Fruit fly (Drosophila melanogaster) whole organism, prepupa: ENCODE measurements around the gene erm.

ENCODE experiments used
- Blimp-1 ChIP-seq: fragments of 200-800 bp; sonication (Bioruptor generic); optimal IDR thresholded peaks from 3 replicates; lab custom pipeline; 2017; ENCODE audit warnings: missing biosample characterization, missing genetic modification characterization, mild to moderate bottlenecking, moderate library complexity, missing genetic modification reagents
- CG10631 ChIP-seq: fragments of 200-800 bp; sonication (Bioruptor generic); optimal IDR thresholded peaks from 2 replicates; lab custom pipeline; 2016; ENCODE audit warnings: missing biosample characterization, missing genetic modification characterization
- CG10669 ChIP-seq: fragments of 200-800 bp; sonication (Bioruptor generic); optimal IDR thresholded peaks from 3 replicates; lab custom pipeline; 2018; ENCODE audit warnings: missing biosample characterization, mild to moderate bottlenecking, missing genetic modification characterization, moderate library complexity
- CG11762 ChIP-seq: fragments of 200-800 bp; sonication (Bioruptor generic); optimal IDR thresholded peaks from 3 replicates; lab custom pipeline; 2016; ENCODE audit warnings: missing biosample characterization, missing genetic modification characterization; ENCODE audit not compliant: insufficient read depth
- CG11902 ChIP-seq: fragments of 200-800 bp; sonication (Bioruptor generic); optimal IDR thresholded peaks from 3 replicates; lab custom pipeline; 2016; ENCODE audit warnings: missing biosample characterization, missing genetic modification characterization
- CG15336 ChIP-seq: fragments of 200-800 bp; sonication (Bioruptor generic); IDR thresholded peaks from 2 replicates; pipeline ENCODE4 v1.3.6; 2022; ENCODE audit warnings: missing biosample characterization, missing genetic modification characterization
- CG1621 ChIP-seq: fragments of 200-800 bp; sonication (Bioruptor generic); optimal IDR thresholded peaks from 3 replicates; lab custom pipeline; 2018; ENCODE audit warnings: missing biosample characterization, mild to moderate bottlenecking, missing genetic modification characterization
- CG16779 ChIP-seq: fragments of 200-800 bp; sonication (Bioruptor generic); optimal IDR thresholded peaks from 3 replicates; lab custom pipeline; 2017; ENCODE audit warnings: missing biosample characterization, mild to moderate bottlenecking, missing genetic modification characterization
- CG3032 ChIP-seq: fragments of 200-800 bp; optimal IDR thresholded peaks from 2 replicates; lab custom pipeline; 2019; ENCODE audit warnings: missing biosample characterization, mild to moderate bottlenecking, missing genetic modification characterization, moderate library complexity
- CG32006 ChIP-seq: fragments of 200-800 bp; sonication (Bioruptor generic); optimal IDR thresholded peaks from 3 replicates; lab custom pipeline; 2017; ENCODE audit warnings: missing biosample characterization, mild to moderate bottlenecking, missing genetic modification characterization
- CG34406 ChIP-seq: fragments of 200-800 bp; sonication (Bioruptor generic); optimal IDR thresholded peaks from 3 replicates; lab custom pipeline; 2016; ENCODE audit warnings: missing biosample characterization, missing genetic modification characterization
- CG3919 ChIP-seq: fragments of 200-800 bp; sonication (Bioruptor generic); optimal IDR thresholded peaks from 3 replicates; lab custom pipeline; 2016; ENCODE audit warnings: missing biosample characterization, missing genetic modification characterization
- CG4318 ChIP-seq: fragments of 200-800 bp; sonication (Bioruptor generic); optimal IDR thresholded peaks from 3 replicates; lab custom pipeline; 2017; ENCODE audit warnings: missing biosample characterization, mild to moderate bottlenecking, missing genetic modification characterization
- CG6163 ChIP-seq: fragments of 200-800 bp; sonication (Bioruptor generic); IDR thresholded peaks from 3 replicates; pipeline ENCODE4 v1.3.6; 2022; ENCODE audit warnings: missing biosample characterization, missing genetic modification characterization
- CG6276 ChIP-seq: fragments of 200-800 bp; sonication (Bioruptor generic); optimal IDR thresholded peaks from 2 replicates; lab custom pipeline; 2017; ENCODE audit warnings: missing biosample characterization, mild to moderate bottlenecking, missing genetic modification characterization
- CG6808 ChIP-seq: fragments of 200-800 bp; sonication (Bioruptor generic); optimal IDR thresholded peaks from 3 replicates; lab custom pipeline; 2017; ENCODE audit warnings: missing biosample characterization, missing genetic modification characterization, mild to moderate bottlenecking, moderate library complexity, missing genetic modification reagents
- CG6854 ChIP-seq: fragments of 200-800 bp; sonication (Bioruptor generic); optimal IDR thresholded peaks from 2 replicates; lab custom pipeline; 2017; ENCODE audit warnings: missing biosample characterization, mild to moderate bottlenecking, missing genetic modification characterization
- CG8119 ChIP-seq: fragments of 200-800 bp; sonication (Bioruptor generic); IDR thresholded peaks from 3 replicates; pipeline ENCODE4 v1.3.6; 2022; ENCODE audit warnings: missing biosample characterization, missing genetic modification characterization
- CG8319 ChIP-seq: fragments of 200-800 bp; sonication (Bioruptor generic); optimal IDR thresholded peaks from 3 replicates; lab custom pipeline; 2016; ENCODE audit warnings: missing biosample characterization, missing genetic modification characterization
- CG8632 ChIP-seq: fragments of 200-800 bp; sonication (Bioruptor generic); optimal IDR thresholded peaks from 3 replicates; lab custom pipeline; 2016; ENCODE audit warnings: missing biosample characterization, missing genetic modification characterization
- CG9139 ChIP-seq: fragments of 200-800 bp; sonication (Bioruptor generic); optimal IDR thresholded peaks from 3 replicates; lab custom pipeline; 2017; ENCODE audit warnings: missing biosample characterization, mild to moderate bottlenecking, missing genetic modification characterization
- Eip75B ChIP-seq: fragments of 200-800 bp; sonication (Bioruptor generic); optimal IDR thresholded peaks from 3 replicates; lab custom pipeline; 2016; ENCODE audit warnings: missing biosample characterization, missing genetic modification characterization
- Eip78C ChIP-seq: fragments of 200-800 bp; sonication (Bioruptor generic); peaks from one replicate; lab custom pipeline; 2016; ENCODE audit warnings: missing biosample characterization, missing genetic modification characterization
- Eip93F ChIP-seq: fragments of 200-800 bp; sonication (Bioruptor generic); optimal IDR thresholded peaks from 2 replicates; lab custom pipeline; 2016; ENCODE audit warnings: missing biosample characterization, mild to moderate bottlenecking, missing genetic modification characterization
- Gug ChIP-seq: fragments of 200-800 bp; sonication (Bioruptor generic); IDR thresholded peaks from 2 replicates; pipeline ENCODE4 v1.3.6; 2022; ENCODE audit warnings: missing biosample characterization, missing genetic modification characterization
- Hr38 ChIP-seq: sonication (Bioruptor generic); optimal IDR thresholded peaks from 2 replicates; lab custom pipeline; 2016; ENCODE audit warnings: missing biosample characterization, missing genetic modification characterization
- Hr4 ChIP-seq: fragments of 200-800 bp; sonication (Bioruptor generic); optimal IDR thresholded peaks from 3 replicates; lab custom pipeline; 2016; ENCODE audit warnings: missing biosample characterization, missing genetic modification characterization
- Met ChIP-seq: fragments of 200-800 bp; sonication (Bioruptor generic); optimal IDR thresholded peaks from 3 replicates; lab custom pipeline; 2016; ENCODE audit warnings: missing biosample characterization, missing genetic modification characterization
- OdsH ChIP-seq: fragments of 200-800 bp; sonication (Bioruptor generic); optimal IDR thresholded peaks from 3 replicates; lab custom pipeline; 2016; ENCODE audit warnings: missing biosample characterization, missing genetic modification characterization
- Smox ChIP-seq: fragments of 200-800 bp; sonication (Bioruptor generic); optimal IDR thresholded peaks from 3 replicates; lab custom pipeline; 2016; ENCODE audit warnings: missing biosample characterization, missing genetic modification characterization
- Sox102F ChIP-seq: fragments of 200-800 bp; sonication (Bioruptor generic); optimal IDR thresholded peaks from 2 replicates; lab custom pipeline; 2016; ENCODE audit warnings: missing biosample characterization, mild to moderate bottlenecking, missing genetic modification characterization
- Sox14 ChIP-seq: fragments of 200-800 bp; sonication (Bioruptor generic); optimal IDR thresholded peaks from 3 replicates; lab custom pipeline; 2016; ENCODE audit warnings: missing biosample characterization, missing genetic modification characterization
- Sox15 ChIP-seq: fragments of 200-800 bp; sonication (Bioruptor generic); optimal IDR thresholded peaks from 3 replicates; lab custom pipeline; 2016; ENCODE audit warnings: missing biosample characterization, missing genetic modification characterization
- achi ChIP-seq: fragments of 200-800 bp; sonication (Bioruptor generic); optimal IDR thresholded peaks from 3 replicates; lab custom pipeline; 2016; ENCODE audit warnings: missing biosample characterization, missing genetic modification characterization
- acj6 ChIP-seq: fragments of 200-800 bp; sonication (Bioruptor generic); optimal IDR thresholded peaks from 3 replicates; lab custom pipeline; 2016; ENCODE audit warnings: missing biosample characterization, missing genetic modification characterization
- cyc ChIP-seq: fragments of 200-800 bp; sonication (Bioruptor generic); optimal IDR thresholded peaks from 3 replicates; lab custom pipeline; 2016; ENCODE audit warnings: missing biosample characterization, missing genetic modification characterization
- dsx ChIP-seq: fragments of 200-800 bp; optimal IDR thresholded peaks from 3 replicates; lab custom pipeline; 2019; ENCODE audit warnings: missing biosample characterization, mild to moderate bottlenecking, missing genetic modification characterization, moderate library complexity; ENCODE audit not compliant: poor library complexity, severe bottlenecking
- eg ChIP-seq: fragments of 200-800 bp; sonication (Bioruptor generic); IDR thresholded peaks from 3 replicates; pipeline ENCODE4 v1.3.6; 2022; ENCODE audit warnings: missing biosample characterization, missing genetic modification characterization
- fd59A ChIP-seq: fragments of 200-800 bp; sonication (Bioruptor generic); optimal IDR thresholded peaks from 2 replicates; lab custom pipeline; 2017; ENCODE audit warnings: missing biosample characterization, mild to moderate bottlenecking, missing genetic modification characterization, missing genetic modification reagents
- fd85E ChIP-seq: fragments of 200-800 bp; sonication (Bioruptor generic); optimal IDR thresholded peaks from 3 replicates; lab custom pipeline; 2016; ENCODE audit warnings: missing biosample characterization, missing genetic modification characterization
- fkh ChIP-seq: fragments of 200-800 bp; sonication (Bioruptor generic); optimal IDR thresholded peaks from 3 replicates; lab custom pipeline; 2017; ENCODE audit warnings: missing biosample characterization, mild to moderate bottlenecking, missing genetic modification characterization, moderate library complexity
- lz ChIP-seq: fragments of 200-800 bp; sonication (Bioruptor generic); optimal IDR thresholded peaks from 3 replicates; lab custom pipeline; 2016; ENCODE audit warnings: missing biosample characterization, missing genetic modification characterization
- net ChIP-seq: fragments of 200-800 bp; sonication (Bioruptor generic); optimal IDR thresholded peaks from 3 replicates; lab custom pipeline; 2016; ENCODE audit warnings: missing biosample characterization, missing genetic modification characterization
- salr ChIP-seq, 2 experiments: fragments of 200-800 bp; sonication (Bioruptor generic); optimal IDR thresholded peaks; 3 replicates each; lab custom pipeline; 2016 to 2018; ENCODE audit warnings: missing biosample characterization in 2 of 2, missing genetic modification characterization in 2 of 2, mild to moderate bottlenecking in 1 of 2
- spab ChIP-seq: fragments of 200-800 bp; sonication (Bioruptor generic); optimal IDR thresholded peaks from 2 replicates; lab custom pipeline; 2017; ENCODE audit warnings: missing biosample characterization, mild to moderate bottlenecking, missing genetic modification characterization, missing genetic modification reagents
- ss ChIP-seq, 2 experiments: fragments of 200-800 bp; sonication (Bioruptor generic); optimal IDR thresholded peaks; 2 replicates in 1 of 2; 3 replicates in 1 of 2; lab custom pipeline; 2017 to 2018; ENCODE audit warnings: mild to moderate bottlenecking in 2 of 2, missing biosample characterization in 2 of 2, missing genetic modification characterization in 2 of 2, moderate library complexity in 1 of 2
- svp ChIP-seq: fragments of 200-800 bp; sonication (Bioruptor generic); peaks from one replicate; lab custom pipeline; 2016; ENCODE audit warnings: missing biosample characterization, missing genetic modification characterization
- topi ChIP-seq: fragments of 200-800 bp; sonication (Bioruptor generic); optimal IDR thresholded peaks from 3 replicates; lab custom pipeline; 2016; ENCODE audit warnings: missing biosample characterization, missing genetic modification characterization
- vri ChIP-seq: fragments of 200-800 bp; sonication (Bioruptor generic); optimal IDR thresholded peaks from 3 replicates; lab custom pipeline; 2016; ENCODE audit warnings: missing biosample characterization, mild to moderate bottlenecking, missing genetic modification characterization

The erm gene

dm6 chr2L:1912489-1912888 is 57.7 kb downstream of the erm start:
- peak; percentile 40 for TF ChIP-seq vri (GFP tag; lab: Kevin White, UChicago)
- TF ChIP-seq fkh (GFP tag; lab: Kevin White, UChicago) = peak; percentile 35
- no peak for TF ChIP-seq CG8319
- no peak for TF ChIP-seq CG10669
- no peak for TF ChIP-seq CG15336 (GFP tag; lab: Robert Waterston, UW)
- TF ChIP-seq, all 60 proteins: peak for 2

DNA sequence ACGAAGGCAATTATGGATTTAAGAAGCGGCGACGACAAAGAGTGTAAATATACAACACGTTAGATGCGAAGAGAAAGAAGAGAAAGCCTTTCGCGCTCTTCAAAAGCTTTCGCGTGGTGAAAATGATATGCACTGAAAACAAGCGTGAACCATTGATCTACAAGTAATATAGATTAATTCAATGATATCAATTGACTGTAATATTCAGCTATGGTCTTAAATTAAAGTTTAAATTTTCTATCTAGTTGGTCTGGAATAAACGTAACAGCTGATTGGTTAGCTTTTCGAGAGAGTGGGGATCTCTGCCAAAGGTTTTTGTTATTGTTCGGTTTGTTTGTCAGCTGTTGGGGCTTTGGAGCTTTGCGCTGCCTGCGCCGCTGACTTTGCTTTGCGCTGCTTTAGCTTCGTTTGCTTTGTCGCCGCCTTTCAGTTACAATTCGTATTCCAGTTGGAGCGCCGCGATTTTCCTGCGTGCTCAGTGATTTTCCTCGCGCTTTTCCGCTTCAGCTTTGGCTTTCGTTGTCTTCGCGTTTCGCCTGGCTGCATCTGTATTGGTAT is 58.8 kb downstream of the erm start:
- peak; percentile 6 for TF ChIP-seq fd85E
- TF ChIP-seq fkh (GFP tag; lab: Kevin White, UChicago) = peak; percentile 32
- TF ChIP-seq spab (GFP tag; lab: Kevin White, UChicago) = no peak
- TF ChIP-seq CG4318 (GFP tag; lab: Kevin White, UChicago) = no peak
- TF ChIP-seq Sox102F = peak; percentile 68
- TF ChIP-seq CG10669 = no peak
- no peak for TF ChIP-seq fd59A (GFP tag; lab: Kevin White, UChicago)
- no peak for TF ChIP-seq Sox15 (GFP tag; lab: Kevin White, UChicago)
- peak; percentile 9 for TF ChIP-seq Eip93F (GFP tag; lab: Kevin White, UChicago)
- TF ChIP-seq CG6854 (GFP tag; lab: Kevin White, UChicago) = peak; percentile 2
- TF ChIP-seq CG11902 (GFP tag; lab: Kevin White, UChicago) = no peak
- peak; percentile 57 for TF ChIP-seq CG32006 (GFP tag; lab: Kevin White, UChicago)
- peak; percentile 76 for TF ChIP-seq Hr4 (GFP tag; lab: Kevin White, UChicago)
- peak; percentile 48 for TF ChIP-seq CG16779 (tag; lab: Kevin White, UChicago)
- TF ChIP-seq CG11762 (GFP tag; lab: Kevin White, UChicago) = no peak
- no peak for TF ChIP-seq Eip75B
- TF ChIP-seq Gug (GFP tag; lab: Robert Waterston, UW) = no peak
- TF ChIP-seq Met (GFP tag; lab: Kevin White, UChicago) = peak; percentile 61
- TF ChIP-seq OdsH (GFP tag; lab: Kevin White, UChicago) = peak; percentile 41
- TF ChIP-seq CG3032 (tag; lab: Kevin White, UChicago) = no peak
- peak; percentile 45 for TF ChIP-seq CG34406 (GFP tag; lab: Kevin White, UChicago)
- no peak for TF ChIP-seq dsx (GFP tag; lab: Kevin White, UChicago)
- TF ChIP-seq Hr38 (GFP tag; lab: Kevin White, UChicago) = no peak
- peak; percentile 22 for TF ChIP-seq cyc (GFP tag; lab: Kevin White, UChicago)
- peak; percentile 22 for TF ChIP-seq CG3919 (GFP tag; lab: Kevin White, UChicago)
- peak; percentile 28 for TF ChIP-seq acj6 (GFP tag; lab: Kevin White, UChicago)
- no peak for TF ChIP-seq CG1621
- TF ChIP-seq Sox14 (GFP tag; lab: Kevin White, UChicago) = peak; percentile 21
- TF ChIP-seq lz (GFP tag; lab: Kevin White, UChicago) = peak; percentile 52
- TF ChIP-seq eg = peak; percentile 74
- TF ChIP-seq ss (GFP tag; optimal IDR thresholded peaks at IDR 0.05; lab: Kevin White, UChicago) = peak in 1 of 2 experiments; percentile 11
- TF ChIP-seq salr (GFP tag; optimal IDR thresholded peaks at IDR 0.05; lab: Kevin White, UChicago) = peak in 1 of 2 experiments; percentile 36
- peak; percentile 84; the same call in 2 of the 3 replicates for TF ChIP-seq CG8119
- peak; percentile 36 for TF ChIP-seq CG8632
- no peak for TF ChIP-seq CG9139 (GFP tag; lab: Kevin White, UChicago)
- TF ChIP-seq svp (GFP tag; lab: Kevin White, UChicago) = peak; percentile 75
- peak; percentile 87 for TF ChIP-seq Eip78C (GFP tag; lab: Kevin White, UChicago)
- no peak for TF ChIP-seq CG6808 (GFP tag; lab: Kevin White, UChicago)
- no peak for TF ChIP-seq Blimp-1 (GFP tag; lab: Kevin White, UChicago)
- peak; percentile 50 for TF ChIP-seq achi (GFP tag; lab: Kevin White, UChicago)
- peak; percentile 70 for TF ChIP-seq net
- TF ChIP-seq topi (GFP tag; lab: Kevin White, UChicago) = peak; percentile 54
- peak; percentile 8 for TF ChIP-seq CG10631
- TF ChIP-seq Smox (GFP tag; lab: Kevin White, UChicago) = peak; percentile 45
- TF ChIP-seq CG6276 = peak; percentile 56
- peak; percentile 79 for TF ChIP-seq CG15336 (GFP tag; lab: Robert Waterston, UW)
- TF ChIP-seq CG6163 (GFP tag; lab: Robert Waterston, UW) = peak; percentile 66
